Worm (Caenorhabditis elegans) whole organism, L3 larva: Measurements from ENCODE around the gene F58B4.3.

Experiments
- R02D3.7 ChIP-seq: fragments of 150-350 bp; optimal IDR thresholded peaks from 2 replicates; lab custom pipeline; 2014; ENCODE audit warnings: missing biosample characterization, missing genetic modification characterization
- ZK546.5 ChIP-seq: sonication (generic microtip); optimal IDR thresholded peaks from 2 replicates; lab custom pipeline; 2017; ENCODE audit warnings: missing biosample characterization, missing genetic modification characterization
- aly-2 ChIP-seq: fragments of 150-350 bp; optimal IDR thresholded peaks from 2 replicates; lab custom pipeline; 2014; ENCODE audit warnings: missing biosample characterization, missing genetic modification characterization
- ama-1 ChIP-seq: fragments of 150-350 bp; optimal IDR thresholded peaks from 2 replicates; lab custom pipeline; 2018
- ceh-16 ChIP-seq: sonication (generic microtip); optimal IDR thresholded peaks from 2 replicates; lab custom pipeline; 2017; ENCODE audit warnings: missing biosample characterization, missing genetic modification characterization
- ceh-28 ChIP-seq: fragments of 150-350 bp; optimal IDR thresholded peaks from 2 replicates; lab custom pipeline; 2014; ENCODE audit warnings: missing biosample characterization, missing genetic modification reagents, missing genetic modification characterization
- ceh-9 ChIP-seq: sonication (generic microtip); optimal IDR thresholded peaks from 2 replicates; lab custom pipeline; 2018; ENCODE audit warnings: missing biosample characterization, missing genetic modification characterization
- daf-12 ChIP-seq: fragments of 150-350 bp; optimal IDR thresholded peaks from 2 replicates; lab custom pipeline; 2014; ENCODE audit warnings: missing biosample characterization, missing genetic modification reagents, missing genetic modification characterization
- egl-27 ChIP-seq: sonication (generic microtip); optimal IDR thresholded peaks from 4 replicates; lab custom pipeline; 2017; ENCODE audit warnings: missing biosample characterization, missing genetic modification reagents, missing genetic modification characterization
- egl-5 ChIP-seq: fragments of 150-350 bp; optimal IDR thresholded peaks from 2 replicates; lab custom pipeline; 2017; ENCODE audit warnings: missing biosample characterization, missing genetic modification reagents, missing genetic modification characterization, inconsistent platforms
- elt-1 ChIP-seq: fragments of 150-350 bp; optimal IDR thresholded peaks from 2 replicates; lab custom pipeline; 2014; ENCODE audit warnings: missing biosample characterization, missing genetic modification characterization
- elt-2 ChIP-seq: sonication (generic microtip); optimal IDR thresholded peaks from 2 replicates; lab custom pipeline; 2016; ENCODE audit warnings: missing genetic modification reagents, mild to moderate bottlenecking, missing genetic modification characterization, missing compliant biosample characterization
- elt-3 ChIP-seq, 3 experiments: fragments of 150-350 bp in 1 of 3; sonication (generic microtip) in 2 of 3; optimal IDR thresholded peaks; 2 replicates in 2 of 3; 4 replicates in 1 of 3; lab custom pipeline; 2014 to 2017; ENCODE audit warnings: missing biosample characterization in 3 of 3, missing genetic modification characterization in 3 of 3
- eor-1 ChIP-seq, 2 experiments: fragments of 150-350 bp; optimal IDR thresholded peaks; 2 replicates each; lab custom pipeline; 2014 to 2018; ENCODE audit warnings: missing biosample characterization in 2 of 2, missing genetic modification characterization in 2 of 2
- fkh-10 ChIP-seq: sonication (generic microtip); optimal IDR thresholded peaks from 2 replicates; lab custom pipeline; 2017; ENCODE audit warnings: missing biosample characterization, missing genetic modification reagents, missing genetic modification characterization
- fkh-2 ChIP-seq: fragments of 150-350 bp; optimal IDR thresholded peaks from 2 replicates; lab custom pipeline; 2014; ENCODE audit warnings: missing biosample characterization, missing genetic modification reagents, missing genetic modification characterization
- fos-1 ChIP-seq: fragments of 150-350 bp; optimal IDR thresholded peaks from 2 replicates; lab custom pipeline; 2014; ENCODE audit warnings: missing biosample characterization, missing genetic modification characterization
- hmg-11 ChIP-seq: sonication (generic microtip); optimal IDR thresholded peaks from 2 replicates; lab custom pipeline; 2016; ENCODE audit warnings: missing genetic modification characterization, missing compliant biosample characterization
- jun-1 ChIP-seq: fragments of 150-350 bp; optimal IDR thresholded peaks from 2 replicates; lab custom pipeline; 2014; ENCODE audit warnings: missing biosample characterization, missing genetic modification reagents, missing genetic modification characterization
- lin-15B ChIP-seq: fragments of 150-350 bp; optimal IDR thresholded peaks from 2 replicates; lab custom pipeline; 2014; ENCODE audit warnings: missing biosample characterization, missing genetic modification characterization
- lin-39 ChIP-seq: fragments of 150-350 bp; optimal IDR thresholded peaks from 2 replicates; lab custom pipeline; 2018; ENCODE audit warnings: missing biosample characterization, missing genetic modification reagents, missing genetic modification characterization
- lsy-12 ChIP-seq: sonication (generic microtip); optimal IDR thresholded peaks from 2 replicates; lab custom pipeline; 2016; ENCODE audit warnings: mild to moderate bottlenecking, missing genetic modification characterization, missing compliant biosample characterization
- mml-1 ChIP-seq: fragments of 150-350 bp; sonication (generic microtip); optimal IDR thresholded peaks from 3 replicates; lab custom pipeline; 2014; ENCODE audit warnings: missing biosample characterization, missing genetic modification characterization
- nfya-1 ChIP-seq: sonication (generic microtip); optimal IDR thresholded peaks from 2 replicates; lab custom pipeline; 2017; ENCODE audit warnings: missing genetic modification characterization, mild to moderate bottlenecking, missing compliant biosample characterization, antibody characterized with exemption, moderate library complexity; ENCODE audit not compliant: insufficient read depth
- nhr-11 ChIP-seq: fragments of 150-350 bp; optimal IDR thresholded peaks from 2 replicates; lab custom pipeline; 2014; ENCODE audit warnings: missing biosample characterization, missing genetic modification characterization
- nhr-12 ChIP-seq: fragments of 150-350 bp; optimal IDR thresholded peaks from 2 replicates; lab custom pipeline; 2014; ENCODE audit warnings: missing biosample characterization, missing genetic modification characterization
- nhr-23 ChIP-seq: fragments of 150-350 bp; optimal IDR thresholded peaks from 2 replicates; lab custom pipeline; 2014; ENCODE audit warnings: missing biosample characterization, missing genetic modification reagents, missing genetic modification characterization
- nhr-237 ChIP-seq: fragments of 150-350 bp; optimal IDR thresholded peaks from 2 replicates; lab custom pipeline; 2014; ENCODE audit warnings: missing biosample characterization, missing genetic modification characterization
- nhr-25 ChIP-seq: sonication (generic microtip); optimal IDR thresholded peaks from 2 replicates; lab custom pipeline; 2017; ENCODE audit warnings: missing biosample characterization, missing genetic modification characterization
- nhr-43 ChIP-seq: sonication (generic microtip); optimal IDR thresholded peaks from 2 replicates; lab custom pipeline; 2016; ENCODE audit warnings: mild to moderate bottlenecking, missing genetic modification characterization, missing compliant biosample characterization; ENCODE audit not compliant: poor library complexity, severe bottlenecking
- nhr-67 ChIP-seq: fragments of 150-350 bp; optimal IDR thresholded peaks from 2 replicates; lab custom pipeline; 2014; ENCODE audit warnings: missing biosample characterization, missing genetic modification characterization
- nhr-76 ChIP-seq: fragments of 150-350 bp; sonication (generic microtip); optimal IDR thresholded peaks from 5 replicates; lab custom pipeline; 2014; ENCODE audit warnings: missing biosample characterization, missing genetic modification characterization
- pha-4 ChIP-seq: fragments of 150-350 bp; optimal IDR thresholded peaks from 2 replicates; lab custom pipeline; 2014; ENCODE audit warnings: missing biosample characterization, missing genetic modification reagents, missing genetic modification characterization
- pqm-1 ChIP-seq: fragments of 150-350 bp; optimal IDR thresholded peaks from 2 replicates; lab custom pipeline; 2017; ENCODE audit warnings: missing biosample characterization, missing genetic modification characterization, inconsistent platforms
- skn-1 ChIP-seq: fragments of 150-350 bp; optimal IDR thresholded peaks from 2 replicates; lab custom pipeline; 2014; ENCODE audit warnings: missing biosample characterization, missing genetic modification characterization
- snpc-4 ChIP-seq: fragments of 150-350 bp; optimal IDR thresholded peaks from 2 replicates; lab custom pipeline; 2014; ENCODE audit warnings: missing biosample characterization, missing genetic modification characterization
- tbx-2 ChIP-seq: sonication (generic microtip); optimal IDR thresholded peaks from 2 replicates; lab custom pipeline; 2016; ENCODE audit warnings: mild to moderate bottlenecking, missing genetic modification characterization, missing compliant biosample characterization
- unc-39 ChIP-seq: sonication (generic microtip); optimal IDR thresholded peaks from 4 replicates; lab custom pipeline; 2017; ENCODE audit warnings: missing biosample characterization, missing genetic modification characterization
- unc-62 ChIP-seq: fragments of 150-350 bp; sonication (generic microtip); optimal IDR thresholded peaks from 4 replicates; lab custom pipeline; 2014; ENCODE audit warnings: missing biosample characterization, missing genetic modification reagents, missing genetic modification characterization
- zag-1 ChIP-seq: fragments of 150-350 bp; optimal IDR thresholded peaks from 2 replicates; lab custom pipeline; 2014; ENCODE audit warnings: missing biosample characterization, missing genetic modification characterization
- ztf-11 ChIP-seq: fragments of 150-350 bp; optimal IDR thresholded peaks from 2 replicates; lab custom pipeline; 2014; ENCODE audit warnings: missing biosample characterization, missing genetic modification characterization
- ztf-4 ChIP-seq: fragments of 150-350 bp; optimal IDR thresholded peaks from 2 replicates; lab custom pipeline; 2014; ENCODE audit warnings: missing biosample characterization, missing genetic modification characterization

The F58B4.3 gene

ce11 chrV:10953471-10954155 lies 24.0 kb downstream of the F58B4.3 start:
- TF ChIP-seq nhr-237 (no peak), mml-1 (tag; lab: Kevin White, UChicago) (no peak), lin-39 (no peak), ceh-28 (tag; lab: Kevin White, UChicago) (no peak), tbx-2 (peak; percentile 22), elt-3 (tag; optimal IDR thresholded peaks at IDR 0.05; lab: Kevin White, UChicago) (no peak), R02D3.7 (tag; lab: Kevin White, UChicago) (no peak), nhr-23 (tag; lab: Kevin White, UChicago) (no peak), ama-1 (peak; percentile 83), aly-2 (tag; lab: Kevin White, UChicago) (no peak), lin-15B (tag; lab: Kevin White, UChicago) (no peak), elt-1 (tag; lab: Kevin White, UChicago) (no peak), egl-5 (tag; lab: Kevin White, UChicago) (no peak), fkh-2 (tag; lab: Kevin White, UChicago) (no peak), nhr-25 (tag; lab: Kevin White, UChicago) (peak; percentile 43), nhr-12 (tag; lab: Kevin White, UChicago) (no peak), unc-39 (tag; lab: Kevin White, UChicago) (no peak), unc-62 (GFP tag; lab: Kevin White, UChicago) (no peak), pha-4 (tag; lab: Kevin White, UChicago) (peak; percentile 16), fos-1 (no peak), nhr-67 (tag; lab: Kevin White, UChicago) (no peak), elt-2 (no peak), snpc-4 (tag; lab: Kevin White, UChicago) (no peak), nfya-1 (no peak), nhr-43 (tag; lab: Kevin White, UChicago) (peak; percentile 8), ceh-9 (no peak), daf-12 (no peak), ZK546.5 (tag; lab: Kevin White, UChicago) (no peak), skn-1 (no peak), ztf-11 (tag; lab: Kevin White, UChicago) (no peak), egl-27 (tag; lab: Kevin White, UChicago) (no peak), ceh-16 (tag; lab: Kevin White, UChicago) (no peak), nhr-11 (tag; lab: Kevin White, UChicago) (no peak), zag-1 (tag; lab: Kevin White, UChicago) (no peak), fkh-10 (GFP tag; lab: Kevin White, UChicago) (no peak), eor-1 (tag; optimal IDR thresholded peaks at IDR 0.05; lab: Kevin White, UChicago) (no peak), jun-1 (tag; lab: Kevin White, UChicago) (no peak), ztf-4 (tag; lab: Kevin White, UChicago) (peak; percentile 13), nhr-76 (tag; lab: Kevin White, UChicago) (no peak), pqm-1 (tag; lab: Kevin White, UChicago) (no peak), lsy-12 (tag; lab: Kevin White, UChicago) (peak; percentile 36), hmg-11 (tag; lab: Kevin White, UChicago) (no peak)
- TF ChIP-seq, all 47 proteins: peak for 7

- TF ChIP-seq skn-1 (no peak), egl-5 (tag; lab: Kevin White, UChicago) (no peak), lin-39 (no peak), pqm-1 (tag; lab: Kevin White, UChicago) (no peak), unc-39 (tag; lab: Kevin White, UChicago) (no peak), pha-4 (tag; lab: Kevin White, UChicago) (no peak), nhr-11 (tag; lab: Kevin White, UChicago) (no peak), R02D3.7 (tag; lab: Kevin White, UChicago) (no peak), fos-1 (no peak), fkh-10 (GFP tag; lab: Kevin White, UChicago) (no peak), ceh-28 (tag; lab: Kevin White, UChicago) (no peak), nhr-67 (tag; lab: Kevin White, UChicago) (no peak), eor-1 (tag; optimal IDR thresholded peaks at IDR 0.05; lab: Kevin White, UChicago) (no peak), elt-2 (no peak), snpc-4 (tag; lab: Kevin White, UChicago) (no peak)
These were observed 24.7 kb downstream of the F58B4.3 start, which contains the start of gene clec-221 for ce11 chrV:10954334-10954733. clec-221 (minus strand) TSS chrV:10954434.
